Worm (Caenorhabditis elegans) whole organism, mixed stage, embryonic: Measurements from ENCODE around the gene ceh-81.

ENCODE experiments used
- blmp-1 ChIP-seq: fragments of 150-350 bp; optimal IDR thresholded peaks from 2 replicates; lab custom pipeline; 2014; ENCODE audit warnings: missing biosample characterization, missing genetic modification characterization
- elt-3 ChIP-seq: fragments of 150-350 bp; optimal IDR thresholded peaks from 2 replicates; lab custom pipeline; 2014; ENCODE audit warnings: missing biosample characterization, missing genetic modification characterization
- mls-2 ChIP-seq: sonication (generic microtip); optimal IDR thresholded peaks from 2 replicates; lab custom pipeline; 2016; ENCODE audit warnings: mild to moderate bottlenecking, missing genetic modification characterization, moderate library complexity, missing compliant biosample characterization
- pha-4 ChIP-seq: fragments of 150-350 bp; optimal IDR thresholded peaks from 2 replicates; lab custom pipeline; 2018; ENCODE audit warnings: missing biosample characterization, missing genetic modification reagents, missing genetic modification characterization
- unc-39 ChIP-seq: fragments of 150-350 bp; optimal IDR thresholded peaks from 2 replicates; lab custom pipeline; 2014; ENCODE audit warnings: missing biosample characterization, missing genetic modification characterization
- unc-62 ChIP-seq: fragments of 150-350 bp; optimal IDR thresholded peaks from 2 replicates; lab custom pipeline; 2014; ENCODE audit warnings: missing biosample characterization, missing genetic modification reagents, missing genetic modification characterization

DNA sequence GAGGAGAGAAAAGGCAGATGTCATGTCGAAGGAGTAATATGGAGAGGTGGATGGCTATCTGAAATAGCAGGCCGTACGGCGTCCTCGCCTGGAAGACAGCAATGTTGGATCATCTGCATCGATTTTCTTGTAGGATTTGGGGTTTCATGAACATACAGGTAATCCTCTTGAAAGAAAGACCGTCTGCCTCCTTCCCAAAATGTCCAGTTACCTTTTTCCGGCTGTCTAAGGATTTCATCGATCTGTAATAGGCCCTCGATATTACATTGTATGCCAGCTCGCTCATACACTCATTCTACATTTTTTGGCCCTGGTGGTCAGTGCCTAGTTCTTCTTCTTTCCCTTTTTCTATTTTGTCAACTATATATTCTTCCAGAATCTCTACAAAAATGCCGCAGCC, 7.8 kb upstream of the ceh-81 start, which contains the start of the genes fbxb-5 and btb-8:
- TF ChIP-seq pha-4 (no peak), mls-2 (tag; lab: Kevin White, UChicago) (no peak), blmp-1 (tag; lab: Kevin White, UChicago) (no peak), elt-3 (tag; lab: Kevin White, UChicago) (no peak), unc-39 (tag; lab: Kevin White, UChicago) (no peak), unc-62 (GFP tag; lab: Kevin White, UChicago) (no peak)
